Worm (Caenorhabditis elegans) whole organism, young adult: Measurements from ENCODE around the gene T08H10.3.

ENCODE experiments used
- B0261.1 ChIP-seq: sonication (generic microtip); optimal IDR thresholded peaks from 2 replicates; lab custom pipeline; 2016; ENCODE audit warnings: mild to moderate bottlenecking, missing genetic modification characterization, moderate library complexity, missing compliant biosample characterization
- F39B2.1 ChIP-seq: fragments of 200-800 bp; sonication (Bioruptor generic); IDR thresholded peaks from 2 replicates; pipeline ENCODE4 v1.3.6; 2022; ENCODE audit warnings: missing genetic modification reagents, missing genetic modification characterization, missing compliant biosample characterization
- F55B11.4 ChIP-seq: sonication (generic microtip); optimal IDR thresholded peaks from 2 replicates; lab custom pipeline; 2016; ENCODE audit warnings: missing compliant biosample characterization, missing genetic modification characterization, borderline replicate concordance; ENCODE audit not compliant: insufficient read depth
- K11D2.4 ChIP-seq: fragments of 200-800 bp; sonication (Bioruptor generic); IDR thresholded peaks from 2 replicates; pipeline ENCODE4 v1.3.6; 2022; ENCODE audit warnings: missing genetic modification reagents, missing genetic modification characterization, missing compliant biosample characterization
- Y95B8A.8 ChIP-seq: fragments of 200-800 bp; sonication (Bioruptor generic); IDR thresholded peaks from 2 replicates; pipeline ENCODE4 v1.3.6; 2022; ENCODE audit warnings: missing genetic modification reagents, missing genetic modification characterization, missing compliant biosample characterization
- bed-1 ChIP-seq: fragments of 200-800 bp; sonication (Bioruptor generic); IDR thresholded peaks from 2 replicates; pipeline ENCODE4 v1.3.6; 2022; ENCODE audit warnings: missing genetic modification reagents, missing genetic modification characterization, missing compliant biosample characterization
- ceh-40 ChIP-seq: fragments of 200-800 bp; sonication (Bioruptor generic); IDR thresholded peaks from 2 replicates; pipeline ENCODE4 v1.3.6; 2022; ENCODE audit warnings: missing genetic modification characterization, missing compliant biosample characterization
- die-1 ChIP-seq: sonication (generic microtip); optimal IDR thresholded peaks from 2 replicates; lab custom pipeline; 2016; ENCODE audit warnings: missing genotype, mild to moderate bottlenecking, missing genetic modification characterization, missing compliant biosample characterization
- dpl-1 ChIP-seq: fragments of 150-350 bp; optimal IDR thresholded peaks from 2 replicates; lab custom pipeline; 2014; ENCODE audit warnings: missing biosample characterization, missing genetic modification reagents, missing genetic modification characterization
- efl-1 ChIP-seq: fragments of 150-350 bp; optimal IDR thresholded peaks from 2 replicates; lab custom pipeline; 2014; ENCODE audit warnings: missing biosample characterization, missing genetic modification reagents, missing genetic modification characterization
- egrh-3 ChIP-seq: fragments of 200-800 bp; sonication (Bioruptor generic); IDR thresholded peaks from 2 replicates; pipeline ENCODE4 v1.3.6; 2022; ENCODE audit warnings: missing genetic modification reagents, missing genetic modification characterization, missing compliant biosample characterization
- ekl-4 ChIP-seq: fragments of 200-800 bp; sonication (Bioruptor generic); IDR thresholded peaks from 2 replicates; pipeline ENCODE4 v1.3.6; 2022; ENCODE audit warnings: missing genetic modification reagents, missing genetic modification characterization, missing compliant biosample characterization
- fkh-3 ChIP-seq: sonication (generic microtip); optimal IDR thresholded peaks from 2 replicates; lab custom pipeline; 2016; ENCODE audit warnings: mild to moderate bottlenecking, missing genetic modification characterization, missing compliant biosample characterization
- gei-17 ChIP-seq: fragments of 200-800 bp; sonication (Bioruptor generic); optimal IDR thresholded peaks from 2 replicates; lab custom pipeline; 2018; ENCODE audit warnings: mild to moderate bottlenecking, missing genetic modification characterization, missing compliant biosample characterization
- hlh-26 ChIP-seq: fragments of 200-800 bp; sonication (Bioruptor generic); conservative IDR thresholded peaks from 2 replicates; pipeline ENCODE4 v1.3.6; 2022; ENCODE audit warnings: missing genetic modification reagents, missing genetic modification characterization, missing compliant biosample characterization
- let-526 ChIP-seq: fragments of 200-800 bp; sonication (Bioruptor generic); IDR thresholded peaks from 2 replicates; pipeline ENCODE4 v1.3.6; 2022; ENCODE audit warnings: missing genetic modification reagents, missing genetic modification characterization, missing compliant biosample characterization
- lin-26 ChIP-seq: fragments of 200-800 bp; sonication (Bioruptor generic); IDR thresholded peaks from 2 replicates; pipeline ENCODE4 v1.3.6; 2022; ENCODE audit warnings: missing genetic modification reagents, missing genetic modification characterization, missing compliant biosample characterization
- madf-10 ChIP-seq: sonication (generic microtip); optimal IDR thresholded peaks from 2 replicates; lab custom pipeline; 2016; ENCODE audit warnings: mild to moderate bottlenecking, missing genetic modification characterization, missing compliant biosample characterization
- madf-3 ChIP-seq: fragments of 200-800 bp; sonication (Bioruptor generic); IDR thresholded peaks from 2 replicates; pipeline ENCODE4 v1.3.6; 2022; ENCODE audit warnings: missing genetic modification reagents, missing genetic modification characterization, missing compliant biosample characterization
- mcd-1 ChIP-seq: fragments of 200-800 bp; sonication (Bioruptor generic); IDR thresholded peaks from 2 replicates; pipeline ENCODE4 v1.3.6; 2022; ENCODE audit warnings: missing genetic modification reagents, missing genetic modification characterization, missing compliant biosample characterization
- mel-28 ChIP-seq: sonication (generic microtip); optimal IDR thresholded peaks from 2 replicates; lab custom pipeline; 2016; ENCODE audit warnings: borderline replicate concordance, mild to moderate bottlenecking, missing genetic modification characterization, missing compliant biosample characterization
- nfya-2 ChIP-seq: fragments of 200-800 bp; sonication (Bioruptor generic); IDR thresholded peaks from 2 replicates; pipeline ENCODE4 v1.3.6; 2022; ENCODE audit warnings: missing genetic modification reagents, missing genetic modification characterization, missing compliant biosample characterization
- nhr-179 ChIP-seq: sonication (generic microtip); optimal IDR thresholded peaks from 2 replicates; lab custom pipeline; 2016; ENCODE audit warnings: mild to moderate bottlenecking, missing genetic modification characterization, missing compliant biosample characterization
- nhr-80 ChIP-seq: sonication (generic microtip); optimal IDR thresholded peaks from 2 replicates; lab custom pipeline; 2016; ENCODE audit warnings: missing genetic modification characterization, missing compliant biosample characterization
- nhr-90 ChIP-seq: sonication (generic microtip); optimal IDR thresholded peaks from 2 replicates; lab custom pipeline; 2016; ENCODE audit warnings: missing genotype, mild to moderate bottlenecking, missing genetic modification characterization, missing compliant biosample characterization
- pbrm-1 ChIP-seq: fragments of 200-800 bp; sonication (Bioruptor generic); IDR thresholded peaks from 2 replicates; pipeline ENCODE4 v1.3.6; 2022; ENCODE audit warnings: missing genetic modification reagents, missing genetic modification characterization, missing compliant biosample characterization
- rec-8 ChIP-seq, 2 experiments: sonication (generic microtip); optimal IDR thresholded peaks; 2 replicates each; lab custom pipeline; 2016; ENCODE audit warnings: mild to moderate bottlenecking in 2 of 2, missing genetic modification characterization in 2 of 2, missing genetic modification reagents in 2 of 2, missing genotype in 2 of 2, missing biosample characterization in 1 of 2, missing compliant biosample characterization in 1 of 2, moderate library complexity in 1 of 2
- repo-1 ChIP-seq: sonication (generic microtip); optimal IDR thresholded peaks from 2 replicates; lab custom pipeline; 2017; ENCODE audit warnings: mild to moderate bottlenecking, missing genetic modification characterization, missing compliant biosample characterization
- sdz-38 ChIP-seq: sonication (generic microtip); optimal IDR thresholded peaks from 2 replicates; lab custom pipeline; 2016; ENCODE audit warnings: missing genotype, missing genetic modification characterization, missing compliant biosample characterization
- tbp1 ChIP-seq: fragments of 200-800 bp; sonication (Bioruptor generic); optimal IDR thresholded peaks from 2 replicates; lab custom pipeline; 2018; ENCODE audit warnings: mild to moderate bottlenecking, missing genetic modification characterization, missing compliant biosample characterization
- tlf-1 ChIP-seq: fragments of 200-800 bp; sonication (Bioruptor generic); optimal IDR thresholded peaks from 2 replicates; lab custom pipeline; 2018; ENCODE audit warnings: mild to moderate bottlenecking, missing genetic modification characterization, missing compliant biosample characterization
- unc-130 ChIP-seq: sonication (generic microtip); optimal IDR thresholded peaks from 2 replicates; lab custom pipeline; 2016; ENCODE audit warnings: missing genetic modification reagents, missing genetic modification characterization, missing compliant biosample characterization
- zfh-2 ChIP-seq: fragments of 200-800 bp; sonication (Bioruptor generic); conservative IDR thresholded peaks from 2 replicates; pipeline ENCODE4 v1.3.6; 2022; ENCODE audit warnings: missing genetic modification reagents, missing genetic modification characterization, missing compliant biosample characterization
- ztf-22 ChIP-seq: fragments of 200-800 bp; sonication (Bioruptor generic); optimal IDR thresholded peaks from 2 replicates; lab custom pipeline; 2018; ENCODE audit warnings: mild to moderate bottlenecking, missing genetic modification characterization, moderate library complexity, missing compliant biosample characterization
- ztf-25 ChIP-seq: fragments of 200-800 bp; sonication (Bioruptor generic); IDR thresholded peaks from 2 replicates; pipeline ENCODE4 v1.3.6; 2022; ENCODE audit warnings: missing genetic modification reagents, missing genetic modification characterization, missing compliant biosample characterization

The T08H10.3 gene

DNA sequence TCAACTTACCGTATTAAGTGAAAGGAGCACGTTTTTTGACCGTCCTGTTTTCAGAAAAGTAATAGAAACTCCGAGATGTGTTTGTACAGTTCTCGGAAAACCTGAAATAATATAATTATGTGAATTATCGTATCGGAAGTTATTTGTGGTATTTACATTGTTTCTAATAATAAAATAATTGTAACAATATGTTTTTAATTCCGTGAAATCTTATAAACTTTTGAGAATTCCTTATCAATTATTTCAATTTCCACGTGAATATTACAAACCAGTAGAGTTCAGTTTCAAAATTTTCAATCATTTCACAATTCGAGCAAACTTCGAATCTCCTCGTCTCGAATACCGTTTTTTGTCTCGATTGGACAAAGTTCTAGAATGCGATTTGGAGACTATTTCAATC, at the start of gene T08H10.3:
Gene T08H10.3 (plus strand): TSS at position 301 of the 400 bp plus-strand sequence.
- TF ChIP-seq nhr-80 (tag; lab: Kevin White, UChicago) (no peak), ekl-4 (GFP tag; lab: Robert Waterston, UW) (no peak), K11D2.4 (no peak), rec-8 (tag; optimal IDR thresholded peaks at IDR 0.05; lab: Kevin White, UChicago) (no peak), F39B2.1 (GFP tag; lab: Robert Waterston, UW) (no peak), repo-1 (tag; lab: Kevin White, UChicago) (no peak), mcd-1 (GFP tag; lab: Robert Waterston, UW) (no peak), B0261.1 (tag; lab: Kevin White, UChicago) (no peak)

DNA sequence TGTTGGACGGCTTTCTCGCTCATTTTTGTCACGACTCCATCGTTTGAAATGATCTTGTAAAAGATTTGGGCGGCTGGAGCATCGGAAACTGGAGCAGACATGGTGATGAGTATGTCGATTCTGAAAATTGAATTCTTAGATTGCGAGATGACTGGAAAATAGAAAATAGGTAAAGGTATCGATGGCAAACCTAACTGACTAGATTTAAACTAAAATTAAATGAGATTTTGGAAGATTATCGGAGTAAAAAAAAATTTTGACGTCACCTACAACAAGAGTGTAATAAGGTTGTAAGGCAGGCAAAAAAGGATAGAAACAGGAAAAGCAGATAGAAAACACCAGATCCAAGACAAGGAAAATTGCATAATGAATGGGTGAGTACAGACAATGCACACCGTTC, 49.7 kb upstream of the T08H10.3 start, which contains the start of gene skr-14:
Gene skr-14 (minus strand): TSS at position 101 of the 400 bp plus-strand sequence.
- TF ChIP-seq unc-130 (GFP tag; lab: Kevin White, UChicago), result no peak
- no peak for TF ChIP-seq let-526 (GFP tag; lab: Robert Waterston, UW)
- TF ChIP-seq F55B11.4 (tag; lab: Kevin White, UChicago), result no peak
- TF ChIP-seq dpl-1, result no peak
- TF ChIP-seq madf-10, result no peak
- TF ChIP-seq ceh-40, result no peak
- no peak for TF ChIP-seq egrh-3 (GFP tag; lab: Robert Waterston, UW)
- no peak for TF ChIP-seq ztf-22
- TF ChIP-seq zfh-2 (GFP tag; lab: Robert Waterston, UW), result no peak
- TF ChIP-seq mel-28 (tag; lab: Kevin White, UChicago), result no peak
- TF ChIP-seq gei-17, result no peak
- TF ChIP-seq tlf-1, result no peak

DNA sequence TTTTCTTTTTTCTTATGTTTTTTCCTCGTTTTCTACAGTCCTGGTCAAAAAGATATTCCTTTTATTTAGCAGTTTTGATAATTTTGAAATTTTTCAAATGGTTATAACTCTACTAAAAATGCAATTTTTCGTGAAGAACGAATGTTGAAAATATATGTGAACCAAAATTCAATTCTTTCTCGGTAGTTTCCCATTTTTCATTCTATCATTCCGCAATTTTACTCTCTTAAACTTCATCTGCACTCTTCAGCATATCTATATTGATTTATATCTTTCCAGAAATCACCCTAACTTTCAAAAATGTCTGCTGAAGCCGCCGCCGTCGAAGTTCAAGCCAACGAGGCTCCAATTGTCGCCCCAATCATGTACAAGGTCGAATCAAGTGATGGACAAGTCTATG, 49.0 kb upstream of the T08H10.3 start, which contains the start of gene skr-7:
Gene skr-7 (plus strand): TSS at position 301 of the 400 bp plus-strand sequence.
- no peak for TF ChIP-seq fkh-3 (tag; lab: Kevin White, UChicago)
- no peak for TF ChIP-seq bed-1 (GFP tag; lab: Robert Waterston, UW)
- no peak for TF ChIP-seq nhr-179 (tag; lab: Kevin White, UChicago)
- no peak for TF ChIP-seq nhr-90 (tag; lab: Kevin White, UChicago)
- no peak for TF ChIP-seq mel-28 (tag; lab: Kevin White, UChicago)
- no peak for TF ChIP-seq ceh-40
- no peak for TF ChIP-seq tbp1 (GFP tag; lab: Kevin White, UChicago)
- no peak for TF ChIP-seq Y95B8A.8 (GFP tag; lab: Robert Waterston, UW)
- TF ChIP-seq nfya-2 (GFP tag; lab: Robert Waterston, UW), result no peak

- TF ChIP-seq sdz-38 (tag; lab: Kevin White, UChicago) (no peak), madf-3 (GFP tag; lab: Robert Waterston, UW) (no peak), ztf-25 (no peak), lin-26 (GFP tag; lab: Robert Waterston, UW) (peak; percentile 35; the same call in 1 of the 2 replicates), zfh-2 (GFP tag; lab: Robert Waterston, UW) (peak; percentile 70), die-1 (tag; lab: Kevin White, UChicago) (no peak), hlh-26 (no peak), efl-1 (no peak), pbrm-1 (GFP tag; lab: Robert Waterston, UW) (no peak)
These were observed 48.1 kb upstream of the T08H10.3 start for ce11 chrV:4423087-4423486.
